Fruit fly (Drosophila melanogaster): ENCODE data around the gene boi.

boi gene

DNA sequence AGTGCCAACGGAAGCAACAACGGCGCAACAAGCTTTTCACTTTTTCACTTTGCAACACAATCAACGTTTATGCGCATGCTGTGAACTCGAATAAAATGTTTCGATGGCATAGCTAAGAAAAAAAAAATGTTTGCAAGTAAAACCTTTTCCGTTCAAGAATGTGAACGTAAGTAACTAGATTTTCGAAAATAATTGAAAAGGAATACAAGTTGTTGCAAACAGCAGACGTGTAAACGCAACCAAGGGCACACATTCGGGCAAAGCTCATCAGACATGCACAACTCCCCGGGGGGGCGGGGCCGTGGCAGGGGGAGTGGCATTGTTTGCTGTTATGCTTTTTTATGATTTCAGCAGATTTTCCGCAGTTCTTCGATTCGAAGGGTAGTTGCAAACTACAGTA, 48.5 kb upstream of the boi start (continued):
- TF ChIP-seq Atf6 (GFP tag; IDR thresholded peaks at IDR 0.05): 0 out of 2 replicates have a peak, but pooled peaks have one; percentile 21
- no peak for TF ChIP-seq CG34422 (GFP tag; IDR thresholded peaks at IDR 0.05)
- TF ChIP-seq ash1 (GFP tag; optimal IDR thresholded peaks at IDR 0.05): no peak
- peak; percentile 65; the same call in 1 of the 3 replicates for TF ChIP-seq ci (GFP tag; IDR thresholded peaks at IDR 0.05)
- no peak for TF ChIP-seq dmrt11E (tag; optimal IDR thresholded peaks at IDR 0.05)
- TF ChIP-seq gsb (GFP tag; IDR thresholded peaks at IDR 0.05): no peak
- TF ChIP-seq Neu2 (GFP tag; optimal IDR thresholded peaks at IDR 0.05; ENCODE audit: borderline replicate concordance): no peak
- TF ChIP-seq CG9437 (GFP tag; optimal IDR thresholded peaks at IDR 0.05): no peak
- TF ChIP-seq CG14965 (GFP tag; optimal IDR thresholded peaks at IDR 0.05; ENCODE audit: borderline replicate concordance): no peak
- TF ChIP-seq Dbx (GFP tag; IDR thresholded peaks at IDR 0.05): no peak
- peak; percentile 29; the same call in 1 of the 2 replicates for TF ChIP-seq HLH3B (GFP tag; IDR thresholded peaks at IDR 0.05)
- TF ChIP-seq CG12659 (GFP tag; optimal IDR thresholded peaks at IDR 0.05): no peak
- no peak for TF ChIP-seq CG33557 (GFP tag; optimal IDR thresholded peaks at IDR 0.05)
- no peak for TF ChIP-seq CHES-1-like (GFP tag; optimal IDR thresholded peaks at IDR 0.05)
- TF ChIP-seq sc (optimal IDR thresholded peaks at IDR 0.05): no peak
- TF ChIP-seq sc (GFP tag; optimal IDR thresholded peaks at IDR 0.05): no peak
- TF ChIP-seq CG10565 (GFP tag; optimal IDR thresholded peaks at IDR 0.05): no peak
- no peak for TF ChIP-seq YL-1 (GFP tag; optimal IDR thresholded peaks at IDR 0.05)
- no peak for TF ChIP-seq tup (GFP tag; optimal IDR thresholded peaks at IDR 0.05)
- TF ChIP-seq btn (GFP tag; optimal IDR thresholded peaks at IDR 0.05): no peak
- TF ChIP-seq vnd (GFP tag; IDR thresholded peaks at IDR 0.05; ENCODE audit: partially characterized antibody): no peak
- no peak for TF ChIP-seq crol (GFP tag; IDR thresholded peaks at IDR 0.05)
- no peak for TF ChIP-seq Scr (GFP tag; IDR thresholded peaks at IDR 0.05; ENCODE audit: partially characterized antibody)
- no peak for TF ChIP-seq crp (GFP tag; optimal IDR thresholded peaks at IDR 0.05)
- TF ChIP-seq Mes4 (GFP tag; optimal IDR thresholded peaks at IDR 0.05): no peak
- no peak for TF ChIP-seq Myb (GFP tag; optimal IDR thresholded peaks at IDR 0.05)
- no peak for TF ChIP-seq Blimp-1 (GFP tag; optimal IDR thresholded peaks at IDR 0.05)
- no peak for TF ChIP-seq psq (GFP tag; optimal IDR thresholded peaks at IDR 0.05)
- no peak for TF ChIP-seq nerfin-2 (GFP tag; IDR thresholded peaks at IDR 0.05; ENCODE audit: partially characterized antibody)
- TF ChIP-seq scrt (GFP tag; optimal IDR thresholded peaks at IDR 0.05): no peak
- no peak for TF ChIP-seq az2 (GFP tag; optimal IDR thresholded peaks at IDR 0.05)
- no peak for TF ChIP-seq Jarid2 (GFP tag; optimal IDR thresholded peaks at IDR 0.05)
- TF ChIP-seq fd3F (GFP tag; optimal IDR thresholded peaks at IDR 0.05): no peak
- TF ChIP-seq NC2β (GFP tag; optimal IDR thresholded peaks at IDR 0.05): no peak
- TF ChIP-seq Hey (tag; optimal IDR thresholded peaks at IDR 0.05): no peak
- TF ChIP-seq ham (GFP tag; IDR thresholded peaks at IDR 0.05): no peak
- no peak for TF ChIP-seq CG4282 (GFP tag; optimal IDR thresholded peaks at IDR 0.05)
- no peak for TF ChIP-seq CG13894 (tag; optimal IDR thresholded peaks at IDR 0.05)
- TF ChIP-seq CG3847 (GFP tag; IDR thresholded peaks at IDR 0.05): 0 out of 2 replicates have a peak, but pooled peaks have one; percentile 19
- no peak for TF ChIP-seq CG13296 (GFP tag; optimal IDR thresholded peaks at IDR 0.05)
- no peak for TF ChIP-seq CG2116 (GFP tag; optimal IDR thresholded peaks at IDR 0.05)
- no peak for TF ChIP-seq Ada2b (GFP tag; IDR thresholded peaks at IDR 0.05)
- no peak for TF ChIP-seq mld (GFP tag; IDR thresholded peaks at IDR 0.05; ENCODE audit: partially characterized antibody)
- no peak for TF ChIP-seq Taf1 (GFP tag; IDR thresholded peaks at IDR 0.05)
- no peak for TF ChIP-seq Hmx (GFP tag; optimal IDR thresholded peaks at IDR 0.05)
- TF ChIP-seq knrl (GFP tag; IDR thresholded peaks at IDR 0.05; ENCODE audit: partially characterized antibody): no peak
- TF ChIP-seq ems (GFP tag; optimal IDR thresholded peaks at IDR 0.05): no peak
- no peak for TF ChIP-seq CG32767 (GFP tag; IDR thresholded peaks at IDR 0.05)
- no peak for TF ChIP-seq CG33213 (GFP tag; optimal IDR thresholded peaks at IDR 0.05)
- TF ChIP-seq Trl (optimal IDR thresholded peaks at IDR 0.05): no peak
- TF ChIP-seq Trl (GFP tag; optimal IDR thresholded peaks at IDR 0.05): no peak
- no peak for TF ChIP-seq CG8924 (tag; optimal IDR thresholded peaks at IDR 0.05)

Measured in whole organism, embryonic.